Worm (Caenorhabditis elegans) whole organism, L4 larva: ENCODE measurements around the gene T26G10.3.
"Not testable (repeated sequence)": the region's sequence is repeated elsewhere in the genome, so short reads cannot be mapped to it uniquely, and the experiment has no call there.

Experiments
- aha-1 ChIP-seq: fragments of 150-350 bp; peaks from one replicate; lab custom pipeline; 2014; ENCODE audit warnings: missing biosample characterization, missing genetic modification characterization
- dmd-8 ChIP-seq: fragments of 200-800 bp; sonication (Bioruptor generic); IDR thresholded peaks from 2 replicates; pipeline ENCODE4 v1.3.6; 2022; ENCODE audit warnings: missing genetic modification characterization, missing compliant biosample characterization
- lin-15B ChIP-seq: fragments of 150-350 bp; sonication (generic microtip); optimal IDR thresholded peaks from 3 replicates; lab custom pipeline; 2014; ENCODE audit warnings: missing biosample characterization, missing genetic modification characterization
- lir-3 ChIP-seq: sonication (generic microtip); optimal IDR thresholded peaks from 2 replicates; lab custom pipeline; 2016; ENCODE audit warnings: mild to moderate bottlenecking, missing genetic modification characterization, missing compliant biosample characterization
- lsy-2 ChIP-seq, 2 experiments: fragments of 150-350 bp in 1 of 2; sonication (generic microtip) in 1 of 2; optimal IDR thresholded peaks; 2 replicates each; lab custom pipeline; 2014 to 2017; ENCODE audit warnings: missing biosample characterization in 2 of 2, missing genetic modification characterization in 2 of 2
- nhr-11 ChIP-seq: fragments of 150-350 bp; optimal IDR thresholded peaks from 2 replicates; lab custom pipeline; 2014; ENCODE audit warnings: missing biosample characterization, missing genetic modification characterization
- pha-4 ChIP-seq, 2 experiments: fragments of 150-350 bp in 1 of 2; fragments of 200-800 bp in 1 of 2; sonication (Bioruptor generic) in 1 of 2; IDR thresholded peaks in 1 of 2; optimal IDR thresholded peaks in 1 of 2; 2 replicates each; pipeline versions ENCODE4 v1.3.6 to Lab custom; 2014 to 2022; ENCODE audit warnings: missing genetic modification characterization in 2 of 2, missing genetic modification reagents in 2 of 2, missing biosample characterization in 1 of 2, missing compliant biosample characterization in 1 of 2
- skn-1 ChIP-seq: fragments of 150-350 bp; optimal IDR thresholded peaks from 2 replicates; lab custom pipeline; 2014; ENCODE audit warnings: missing biosample characterization, missing genetic modification characterization
- zag-1 ChIP-seq: fragments of 150-350 bp; optimal IDR thresholded peaks from 2 replicates; lab custom pipeline; 2014; ENCODE audit warnings: missing biosample characterization, missing genetic modification characterization
- ztf-11 ChIP-seq: fragments of 150-350 bp; optimal IDR thresholded peaks from 2 replicates; lab custom pipeline; 2014; ENCODE audit warnings: missing biosample characterization, missing genetic modification characterization

DNA sequence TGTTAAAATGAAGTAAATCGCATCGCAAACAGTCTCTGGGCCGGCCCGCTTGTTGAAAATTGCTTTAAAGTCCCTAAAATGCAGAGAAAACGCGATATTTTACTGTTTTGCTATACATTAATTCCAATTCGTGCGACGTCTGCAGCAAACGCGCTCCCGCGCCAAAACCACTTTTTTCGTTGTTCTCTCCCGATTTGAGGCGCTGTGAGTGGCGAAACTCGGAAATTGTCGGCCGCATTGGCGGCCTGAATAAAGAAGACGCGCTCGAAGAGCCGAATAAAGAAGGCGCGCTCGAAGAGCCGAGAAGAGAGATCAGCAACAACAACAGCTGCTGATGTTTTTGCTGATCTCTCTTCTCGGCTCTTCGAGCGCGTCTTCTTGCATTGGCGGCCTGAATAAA lies 4.9 kb downstream of the T26G10.3 start:
- TF ChIP-seq lin-15B (tag; lab: Kevin White, UChicago); lsy-2 (tag; optimal IDR thresholded peaks at IDR 0.05; lab: Kevin White, UChicago); pha-4 (tag; optimal IDR thresholded peaks at IDR 0.05; lab: Kevin White, UChicago); skn-1 (tag; lab: Kevin White, UChicago); ztf-11; nhr-11 (tag; lab: Kevin White, UChicago); dmd-8 (GFP tag; lab: Robert Waterston, UW); lir-3 (tag; lab: Kevin White, UChicago); zag-1 (tag; lab: Kevin White, UChicago): not testable (repeated sequence)
- peak; percentile 41; the same call in 1 of the 2 replicates for TF ChIP-seq pha-4 (GFP tag; IDR thresholded peaks at IDR 0.05; lab: Robert Waterston, UW)
- TF ChIP-seq aha-1 (tag; lab: Kevin White, UChicago): peak; percentile 26
